Fruit fly (Drosophila melanogaster): ENCODE data around the gene CG13287.

Gene CG13287

DNA sequence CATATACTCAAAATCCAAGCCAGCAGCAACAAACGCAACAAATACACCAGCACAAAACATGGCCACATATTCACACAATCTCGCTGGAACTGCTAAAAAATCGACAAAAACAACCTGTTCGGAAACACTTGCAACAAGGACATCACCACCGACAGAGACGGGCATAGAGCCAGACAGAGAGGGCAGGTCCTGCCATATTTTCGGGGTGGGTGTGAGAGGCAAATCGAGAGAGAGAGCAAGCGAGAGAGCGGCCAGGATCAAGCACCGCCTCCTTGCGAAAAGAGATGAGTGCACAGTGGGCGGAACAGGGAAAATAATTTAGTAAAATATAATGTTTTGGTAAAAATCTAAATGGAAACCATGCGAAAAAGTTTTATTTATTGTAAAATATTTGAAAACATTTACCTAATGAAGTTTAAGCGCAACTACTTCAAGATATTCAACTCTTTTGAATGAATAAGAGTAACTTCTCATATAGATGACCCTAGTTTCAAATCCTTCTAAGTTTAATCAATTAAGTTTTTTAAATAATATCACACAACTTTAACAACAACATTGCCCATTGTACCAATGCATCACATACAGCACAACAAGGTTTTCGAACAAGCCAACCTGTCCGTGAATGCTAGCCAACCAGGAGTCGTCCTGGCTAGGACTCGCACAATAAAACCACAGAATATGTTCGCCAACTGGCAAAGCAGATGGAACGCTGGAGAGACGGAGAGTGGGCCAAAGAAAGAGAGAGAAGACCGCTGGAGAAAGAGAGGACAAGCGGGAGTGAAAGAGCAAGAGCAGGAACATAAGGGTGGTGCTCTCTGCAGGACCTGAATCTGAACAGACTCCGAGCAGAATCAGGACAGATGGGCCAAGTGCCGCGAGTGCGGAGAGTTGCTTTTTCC is 545 bp upstream of the CG13287 start (continued):
- 0 out of 3 replicates have a peak, but pooled peaks have one; percentile 33 for TF ChIP-seq otp (GFP tag; IDR thresholded peaks at IDR 0.05)
- TF ChIP-seq CG18476 (GFP tag; optimal IDR thresholded peaks at IDR 0.05), result no peak
- no peak for TF ChIP-seq p53 (GFP tag; optimal IDR thresholded peaks at IDR 0.05)
- TF ChIP-seq Atf-2 (GFP tag; optimal IDR thresholded peaks at IDR 0.05), result peak; percentile 56
- TF ChIP-seq Adf1 (GFP tag; IDR thresholded peaks at IDR 0.05), result no peak
- TF ChIP-seq crp (GFP tag; optimal IDR thresholded peaks at IDR 0.05), result peak in 1 of 2 experiments; percentile 7
- peak; percentile 40 for TF ChIP-seq NfI (GFP tag; optimal IDR thresholded peaks at IDR 0.05)
- no peak for TF ChIP-seq Sin3A (optimal IDR thresholded peaks at IDR 0.05)
- no peak for TF ChIP-seq fd96Cb (tag; optimal IDR thresholded peaks at IDR 0.05)
- TF ChIP-seq CG15269 (tag; optimal IDR thresholded peaks at IDR 0.05), result no peak
- peak; percentile 41; the same call in 1 of the 2 replicates for TF ChIP-seq danr (GFP tag; IDR thresholded peaks at IDR 0.05)
- no peak for TF ChIP-seq CG6813 (GFP tag; optimal IDR thresholded peaks at IDR 0.05)
- TF ChIP-seq klu (GFP tag; IDR thresholded peaks at IDR 0.05), result no peak
- peak; percentile 57 for TF ChIP-seq CG7786 (GFP tag; optimal IDR thresholded peaks at IDR 0.05)
- TF ChIP-seq cg (GFP tag; optimal IDR thresholded peaks at IDR 0.05), result no peak
- no peak for TF ChIP-seq CG18011 (GFP tag; optimal IDR thresholded peaks at IDR 0.05)
- peak; percentile 48; the same call in 1 of the 2 replicates for TF ChIP-seq Xrp1 (GFP tag; IDR thresholded peaks at IDR 0.05)
- TF ChIP-seq CG7839 (tag; optimal IDR thresholded peaks at IDR 0.05), result peak; percentile 84
- TF ChIP-seq CG30403 (GFP tag; optimal IDR thresholded peaks at IDR 0.05), result peak; percentile 68
- no peak for TF ChIP-seq jigr1 (GFP tag; IDR thresholded peaks at IDR 0.05)
- TF ChIP-seq esg (GFP tag; conservative IDR thresholded peaks at IDR 0.05), result peak; percentile 66
- TF ChIP-seq al (GFP tag; IDR thresholded peaks at IDR 0.05), result no peak
- 0 out of 3 replicates have a peak, but pooled peaks have one; percentile 20 for TF ChIP-seq CG11695 (GFP tag; IDR thresholded peaks at IDR 0.05)
- TF ChIP-seq Trl (optimal IDR thresholded peaks at IDR 0.05), result peak; percentile 36 to 85
- TF ChIP-seq Trl (GFP tag; optimal IDR thresholded peaks at IDR 0.05), result no peak
- TF ChIP-seq CG3407 (GFP tag; optimal IDR thresholded peaks at IDR 0.05), result peak; percentile 13
- TF ChIP-seq bigmax (GFP tag; optimal IDR thresholded peaks at IDR 0.05), result no peak
- TF ChIP-seq CG9437 (GFP tag; optimal IDR thresholded peaks at IDR 0.05), result peak; percentile 63
- TF ChIP-seq fd102C (GFP tag; optimal IDR thresholded peaks at IDR 0.05), result peak; percentile 30
- no peak for TF ChIP-seq CG14965 (GFP tag; optimal IDR thresholded peaks at IDR 0.05; ENCODE audit: borderline replicate concordance)
- peak in 1 of 2 experiments; percentile 60 for TF ChIP-seq bsh (GFP tag; optimal IDR thresholded peaks at IDR 0.05)
- 0 out of 3 replicates have a peak, but pooled peaks have one; percentile 16 for TF ChIP-seq dysf (GFP tag; IDR thresholded peaks at IDR 0.05)
- no peak for TF ChIP-seq CG43689 (GFP tag; IDR thresholded peaks at IDR 0.05)
- TF ChIP-seq Hmr (GFP tag; optimal IDR thresholded peaks at IDR 0.05), result peak; percentile 60
- peak; percentile 32 for TF ChIP-seq CG11723 (GFP tag; optimal IDR thresholded peaks at IDR 0.05)
- TF ChIP-seq Nf-YA (GFP tag; IDR thresholded peaks at IDR 0.05), result no peak
- peak; percentile 47 for TF ChIP-seq tio (GFP tag; optimal IDR thresholded peaks at IDR 0.05)
- peak; percentile 63 for TF ChIP-seq CG1602 (GFP tag; optimal IDR thresholded peaks at IDR 0.05)
- TF ChIP-seq ase (GFP tag; IDR thresholded peaks at IDR 0.05), result no peak
- TF ChIP-seq CG2875 (GFP tag; optimal IDR thresholded peaks at IDR 0.05), result peak; percentile 37
- TF ChIP-seq odd (GFP tag; optimal IDR thresholded peaks at IDR 0.05), result no peak
- TF ChIP-seq Elba2 (GFP tag; optimal IDR thresholded peaks at IDR 0.05), result peak; percentile 12
- no peak for TF ChIP-seq CG11247 (GFP tag; IDR thresholded peaks at IDR 0.05)
- no peak for TF ChIP-seq grn (GFP tag; optimal IDR thresholded peaks at IDR 0.05)
- TF ChIP-seq dmrt99B (tag; optimal IDR thresholded peaks at IDR 0.05), result peak; percentile 82
- TF ChIP-seq CG16815 (GFP tag; optimal IDR thresholded peaks at IDR 0.05), result peak; percentile 45
- TF ChIP-seq CG32772 (GFP tag; IDR thresholded peaks at IDR 0.05), result no peak
- TF ChIP-seq CG3163 (GFP tag; optimal IDR thresholded peaks at IDR 0.05), result peak; percentile 44
- peak; percentile 47 for TF ChIP-seq CG8388 (GFP tag; optimal IDR thresholded peaks at IDR 0.05)

Measured in whole organism, embryonic.